Worm (Caenorhabditis elegans): Measurements from ENCODE around the gene mop-25.2.

Gene mop-25.2

ce11 chrII:9717904-9718303 lies 14.4 kb upstream of the mop-25.2 start, which contains the start of gene Y53C12A.6:
Gene Y53C12A.6 (minus strand): TSS chrII:9718004.
- no peak for TF ChIP-seq unc-62 (GFP tag; optimal IDR thresholded peaks at IDR 0.05)

- no peak for TF ChIP-seq unc-62 (GFP tag; optimal IDR thresholded peaks at IDR 0.05)
Observed at ce11 chrII:9716417-9717039, 13.0 kb upstream of the mop-25.2 start, which contains the start of gene wee-1.3. Gene wee-1.3 (minus strand): TSS chrII:9716467.

ce11 chrII:9713083-9713482 lies 9.6 kb upstream of the mop-25.2 start:
- no peak for TF ChIP-seq unc-62 (GFP tag; optimal IDR thresholded peaks at IDR 0.05)

ce11 chrII:9708835-9709299 lies 5.4 kb upstream of the mop-25.2 start, which contains the start of gene glt-5:
Gene glt-5 (minus strand): TSS chrII:9708885.
- TF ChIP-seq unc-62 (GFP tag; optimal IDR thresholded peaks at IDR 0.05): no peak

- no peak for TF ChIP-seq unc-62 (GFP tag; optimal IDR thresholded peaks at IDR 0.05)
Observed at ce11 chrII:9706207-9706606, 2.7 kb upstream of the mop-25.2 start, which contains the start of gene Y53C12A.3. Gene Y53C12A.3 (minus strand): TSS chrII:9706240.

- TF ChIP-seq unc-62 (GFP tag; optimal IDR thresholded peaks at IDR 0.05): no peak
Observed at ce11 chrII:9704746-9705145, 1.2 kb upstream of the mop-25.2 start, which contains the start of gene Y53C12A.10. Gene Y53C12A.10 (minus strand): TSS chrII:9704846.

- no peak for TF ChIP-seq unc-62 (GFP tag; optimal IDR thresholded peaks at IDR 0.05)
Observed at ce11 chrII:9700363-9700762, 3.1 kb downstream of the mop-25.2 start, which contains the start of the genes Y53C12A.8 and Y53C12A.7. Gene Y53C12A.8 (minus strand): TSS chrII:9700463. Gene Y53C12A.7 (plus strand): TSS chrII:9700543.

- TF ChIP-seq unc-62 (GFP tag; optimal IDR thresholded peaks at IDR 0.05): no peak
Observed at ce11 chrII:9695942-9696341, 7.6 kb downstream of the mop-25.2 start.

- TF ChIP-seq unc-62 (GFP tag; optimal IDR thresholded peaks at IDR 0.05): no peak
Observed at ce11 chrII:9691839-9692238, 11.7 kb downstream of the mop-25.2 start, which contains the start of gene nlp-11. Gene nlp-11 (minus strand): TSS chrII:9691939.

ce11 chrII:9690067-9690632 lies 13.4 kb downstream of the mop-25.2 start:
- TF ChIP-seq unc-62 (GFP tag; optimal IDR thresholded peaks at IDR 0.05): no peak

- TF ChIP-seq unc-62 (GFP tag; optimal IDR thresholded peaks at IDR 0.05): no peak
Observed at ce11 chrII:9686663-9687193, 16.8 kb downstream of the mop-25.2 start, which contains the start of gene ZK1320.9. Gene ZK1320.9 (minus strand): TSS chrII:9686713.

- TF ChIP-seq unc-62 (GFP tag; optimal IDR thresholded peaks at IDR 0.05): no peak
Observed at ce11 chrII:9684175-9684574, 19.3 kb downstream of the mop-25.2 start.

ce11 chrII:9682044-9682443 lies 21.5 kb downstream of the mop-25.2 start:
- TF ChIP-seq unc-62 (GFP tag; optimal IDR thresholded peaks at IDR 0.05): no peak

ce11 chrII:9680493-9680892 lies 23.0 kb downstream of the mop-25.2 start, which contains the start of gene ZK1320.13:
Gene ZK1320.13 (plus strand): TSS chrII:9680793.
- no peak for TF ChIP-seq unc-62 (GFP tag; optimal IDR thresholded peaks at IDR 0.05)

ce11 chrII:9679842-9680241 lies 23.7 kb downstream of the mop-25.2 start:
- no peak for TF ChIP-seq unc-62 (GFP tag; optimal IDR thresholded peaks at IDR 0.05)

ce11 chrII:9677470-9677869 lies 26.0 kb downstream of the mop-25.2 start:
- no peak for TF ChIP-seq unc-62 (GFP tag; optimal IDR thresholded peaks at IDR 0.05)

All from whole organism, dauer.